Worm (Caenorhabditis elegans) whole organism, L2 larva: ENCODE measurements around the gene R102.1.

Experiments
- ZK546.5 ChIP-seq: sonication (generic microtip); optimal IDR thresholded peaks from 2 replicates; lab custom pipeline; 2017; ENCODE audit warnings: missing biosample characterization, missing genetic modification characterization
- ama-1 ChIP-seq: fragments of 150-350 bp; optimal IDR thresholded peaks from 2 replicates; lab custom pipeline; 2018; ENCODE audit warnings: inconsistent platforms
- ceh-82 ChIP-seq: fragments of 150-350 bp; optimal IDR thresholded peaks from 2 replicates; lab custom pipeline; 2014; ENCODE audit warnings: missing biosample characterization, missing genetic modification characterization
- lin-39 ChIP-seq: fragments of 150-350 bp; optimal IDR thresholded peaks from 2 replicates; lab custom pipeline; 2014; ENCODE audit warnings: missing biosample characterization, missing genetic modification reagents, missing genetic modification characterization
- nhr-12 ChIP-seq: fragments of 150-350 bp; optimal IDR thresholded peaks from 2 replicates; lab custom pipeline; 2014; ENCODE audit warnings: missing biosample characterization, missing genetic modification characterization
- nhr-21 ChIP-seq: fragments of 150-350 bp; optimal IDR thresholded peaks from 2 replicates; lab custom pipeline; 2014; ENCODE audit warnings: missing biosample characterization, missing genetic modification characterization
- sma-3 ChIP-seq: sonication (generic microtip); optimal IDR thresholded peaks from 2 replicates; lab custom pipeline; 2016; ENCODE audit warnings: missing genetic modification reagents, missing genetic modification characterization, missing compliant biosample characterization
- zag-1 ChIP-seq: fragments of 150-350 bp; optimal IDR thresholded peaks from 2 replicates; lab custom pipeline; 2014; ENCODE audit warnings: missing biosample characterization, missing genetic modification characterization
- ztf-11 ChIP-seq: sonication (generic microtip); optimal IDR thresholded peaks from 2 replicates; lab custom pipeline; 2017; ENCODE audit warnings: missing biosample characterization, missing genetic modification characterization
- ztf-4 ChIP-seq: fragments of 150-350 bp; optimal IDR thresholded peaks from 2 replicates; lab custom pipeline; 2014; ENCODE audit warnings: missing biosample characterization, missing genetic modification characterization

DNA sequence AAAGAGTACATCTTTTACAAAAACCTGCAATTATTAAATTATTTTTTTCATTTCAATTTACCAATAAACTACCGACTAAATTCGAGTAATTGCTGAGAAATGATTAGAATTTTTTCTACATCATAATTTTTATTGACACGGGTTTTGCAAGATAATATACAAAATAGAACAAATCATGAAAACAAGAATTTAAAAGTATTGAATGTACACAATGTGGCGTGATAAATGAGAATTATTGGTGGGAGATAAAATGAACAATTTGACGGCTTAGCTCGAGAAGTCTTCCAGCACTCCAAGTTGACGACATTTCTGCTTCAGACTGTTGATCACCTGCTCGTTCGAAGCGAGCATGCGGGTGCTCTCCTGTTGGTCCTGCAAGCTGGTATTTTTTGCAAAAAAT lies 9.4 kb downstream of the R102.1 start, which contains the start of gene R102.4:
- TF ChIP-seq sma-3 (GFP tag; lab: Kevin White, UChicago): no peak
- no peak for TF ChIP-seq ceh-82 (tag; lab: Kevin White, UChicago)
- no peak for TF ChIP-seq ZK546.5 (tag; lab: Kevin White, UChicago)
- TF ChIP-seq nhr-21 (tag; lab: Kevin White, UChicago): no peak
- no peak for TF ChIP-seq lin-39 (tag; lab: Kevin White, UChicago)
- no peak for TF ChIP-seq ztf-11 (tag; lab: Kevin White, UChicago)
- no peak for TF ChIP-seq ztf-4 (tag; lab: Kevin White, UChicago)
- TF ChIP-seq ama-1 (lab: Kevin White, UChicago): no peak
- no peak for TF ChIP-seq zag-1
- no peak for TF ChIP-seq nhr-12 (tag; lab: Kevin White, UChicago)
